Worm (Caenorhabditis elegans) whole organism, late embryonic: Measurements from ENCODE around the gene mcu-1.

Experiments
- ama-1 ChIP-seq: fragments of 150-350 bp; optimal IDR thresholded peaks from 2 replicates; lab custom pipeline; 2014
- ceh-6 ChIP-seq: fragments of 200-800 bp; sonication (Bioruptor generic); optimal IDR thresholded peaks from 2 replicates; lab custom pipeline; 2018; ENCODE audit warnings: mild to moderate bottlenecking, missing genetic modification characterization, missing compliant biosample characterization
- eyg-1 ChIP-seq: sonication (generic microtip); optimal IDR thresholded peaks from 2 replicates; lab custom pipeline; 2016; ENCODE audit warnings: missing genotype, missing genetic modification characterization, missing compliant biosample characterization
- fkh-10 ChIP-seq: fragments of 150-350 bp; optimal IDR thresholded peaks from 2 replicates; lab custom pipeline; 2014; ENCODE audit warnings: missing biosample characterization, missing genetic modification reagents, missing genetic modification characterization
- nhr-11 ChIP-seq: fragments of 150-350 bp; optimal IDR thresholded peaks from 2 replicates; lab custom pipeline; 2014; ENCODE audit warnings: missing biosample characterization, missing genetic modification characterization
- pros-1 ChIP-seq: fragments of 150-350 bp; optimal IDR thresholded peaks from 2 replicates; lab custom pipeline; 2014; ENCODE audit warnings: missing biosample characterization, missing genetic modification reagents, missing genetic modification characterization

- TF ChIP-seq nhr-11 (tag; lab: Kevin White, UChicago) (no peak), pros-1 (tag; lab: Kevin White, UChicago) (no peak), ama-1 (lab: Kevin White, UChicago) (no peak), fkh-10 (GFP tag; lab: Kevin White, UChicago) (no peak), ceh-6 (GFP tag; lab: Kevin White, UChicago) (no peak), eyg-1 (tag; lab: Kevin White, UChicago) (no peak)
Observed at ce11 chrIV:5939908-5940307, 878 bp upstream of the mcu-1 start.
